Fruit fly (Drosophila melanogaster): ENCODE data around the gene odd.
A peak's percentile ranks its signal among the peaks of the same experiment; 100 is the strongest.

odd gene

dm6 chr2L:3576520-3576919, 30.0 kb downstream of the odd start (continued):
- TF ChIP-seq Blimp-1 (GFP tag; optimal IDR thresholded peaks at IDR 0.05) (no peak), dsx (GFP tag; optimal IDR thresholded peaks at IDR 0.05; ENCODE audit: poor library complexity, severe bottlenecking) (no peak), ss (GFP tag; optimal IDR thresholded peaks at IDR 0.05) (no peak), CG8319 (GFP tag; optimal IDR thresholded peaks at IDR 0.05) (no peak), Hr4 (GFP tag; optimal IDR thresholded peaks at IDR 0.05) (peak; percentile 34), vri (GFP tag; optimal IDR thresholded peaks at IDR 0.05) (no peak), fkh (GFP tag; optimal IDR thresholded peaks at IDR 0.05) (no peak)

- no peak for TF ChIP-seq acj6 (GFP tag; optimal IDR thresholded peaks at IDR 0.05)
- no peak for TF ChIP-seq CG3919 (GFP tag; optimal IDR thresholded peaks at IDR 0.05)
- TF ChIP-seq CG6854 (GFP tag; optimal IDR thresholded peaks at IDR 0.05) = no peak
- peak; percentile 65 for TF ChIP-seq Eip78C (GFP tag)
- TF ChIP-seq CG6276 (GFP tag; optimal IDR thresholded peaks at IDR 0.05) = no peak
- peak; percentile 23 for TF ChIP-seq Met (GFP tag; optimal IDR thresholded peaks at IDR 0.05)
- TF ChIP-seq Lpt (GFP tag; optimal IDR thresholded peaks at IDR 0.05) = no peak
- no peak for TF ChIP-seq CG10669 (GFP tag; optimal IDR thresholded peaks at IDR 0.05)
- no peak for TF ChIP-seq CG6792 (GFP tag; optimal IDR thresholded peaks at IDR 0.05)
- TF ChIP-seq CG32006 (GFP tag; optimal IDR thresholded peaks at IDR 0.05) = peak; percentile 38
- TF ChIP-seq eg (GFP tag; IDR thresholded peaks at IDR 0.05) = 0 out of 3 replicates have a peak, but pooled peaks have one; percentile 25
- TF ChIP-seq achi (GFP tag; optimal IDR thresholded peaks at IDR 0.05) = no peak
- peak; percentile 12 for TF ChIP-seq CG4318 (GFP tag; optimal IDR thresholded peaks at IDR 0.05)
- no peak for TF ChIP-seq CG11762 (GFP tag; optimal IDR thresholded peaks at IDR 0.05; ENCODE audit: insufficient read depth)
- no peak for TF ChIP-seq CG9139 (GFP tag; optimal IDR thresholded peaks at IDR 0.05)
- no peak for TF ChIP-seq Sox15 (GFP tag; optimal IDR thresholded peaks at IDR 0.05)
- TF ChIP-seq ss (GFP tag; optimal IDR thresholded peaks at IDR 0.05) = no peak
- no peak for TF ChIP-seq pdm3 (GFP tag; optimal IDR thresholded peaks at IDR 0.05)
- TF ChIP-seq CG8319 (GFP tag; optimal IDR thresholded peaks at IDR 0.05) = no peak
- TF ChIP-seq dac (GFP tag; optimal IDR thresholded peaks at IDR 0.05) = no peak
- TF ChIP-seq spab (GFP tag; optimal IDR thresholded peaks at IDR 0.05) = no peak
- TF ChIP-seq Eip75B (GFP tag; optimal IDR thresholded peaks at IDR 0.05) = no peak
- no peak for TF ChIP-seq CG31627 (GFP tag; optimal IDR thresholded peaks at IDR 0.05)
- TF ChIP-seq Ets21C (GFP tag; optimal IDR thresholded peaks at IDR 0.05) = no peak
- TF ChIP-seq Hr4 (GFP tag; optimal IDR thresholded peaks at IDR 0.05) = peak; percentile 18
- no peak for TF ChIP-seq fd59A (GFP tag; optimal IDR thresholded peaks at IDR 0.05)
- no peak for TF ChIP-seq cyc (GFP tag; optimal IDR thresholded peaks at IDR 0.05)
- no peak for TF ChIP-seq Gug (GFP tag; IDR thresholded peaks at IDR 0.05)
- peak; percentile 80 for TF ChIP-seq dsx (GFP tag; optimal IDR thresholded peaks at IDR 0.05; ENCODE audit: poor library complexity, severe bottlenecking)
- TF ChIP-seq CG1621 (tag; optimal IDR thresholded peaks at IDR 0.05) = no peak
- TF ChIP-seq Sox14 (GFP tag; optimal IDR thresholded peaks at IDR 0.05) = no peak
- TF ChIP-seq CG11294 (GFP tag; IDR thresholded peaks at IDR 0.05) = no peak
- no peak for TF ChIP-seq salr (GFP tag; optimal IDR thresholded peaks at IDR 0.05)
- TF ChIP-seq CG10631 (GFP tag; optimal IDR thresholded peaks at IDR 0.05) = peak; percentile 30
- TF ChIP-seq fkh (GFP tag; optimal IDR thresholded peaks at IDR 0.05) = peak; percentile 67
- TF ChIP-seq Ets96B (tag; optimal IDR thresholded peaks at IDR 0.05) = peak; percentile 29
- 0 out of 3 replicates have a peak, but pooled peaks have one; percentile 37 for TF ChIP-seq CG8119 (GFP tag; IDR thresholded peaks at IDR 0.05)
- TF ChIP-seq Smox (GFP tag; optimal IDR thresholded peaks at IDR 0.05) = no peak
- no peak for TF ChIP-seq fd85E (GFP tag; optimal IDR thresholded peaks at IDR 0.05)
- no peak for TF ChIP-seq CG34406 (GFP tag; optimal IDR thresholded peaks at IDR 0.05)
- peak; percentile 47; the same call in 1 of the 3 replicates for TF ChIP-seq CG6163 (GFP tag; IDR thresholded peaks at IDR 0.05)
- peak; percentile 5 for TF ChIP-seq OdsH (GFP tag; optimal IDR thresholded peaks at IDR 0.05)
Observed at dm6 chr2L:3575679-3576442, 30.7 kb downstream of the odd start, which contains the start of gene CG43815. CG43815 (plus strand) TSS chr2L:3576210.
